Worm (Caenorhabditis elegans) whole organism, young adult: Measurements from ENCODE around the gene best-9.

ENCODE experiments used
- B0336.3 ChIP-seq: fragments of 200-800 bp; sonication (Bioruptor generic); IDR thresholded peaks from 2 replicates; pipeline ENCODE4 v1.3.6; 2022; ENCODE audit warnings: missing genetic modification characterization, missing compliant biosample characterization
- Y79H2A.3 ChIP-seq: fragments of 200-800 bp; sonication (Bioruptor generic); conservative IDR thresholded peaks from 2 replicates; pipeline ENCODE4 v1.3.6; 2022; ENCODE audit warnings: missing genetic modification reagents, missing genetic modification characterization, missing compliant biosample characterization
- ZK185.1 ChIP-seq: sonication (generic microtip); optimal IDR thresholded peaks from 2 replicates; lab custom pipeline; 2016; ENCODE audit warnings: mild to moderate bottlenecking, missing genetic modification characterization, missing compliant biosample characterization; ENCODE audit not compliant: poor library complexity, severe bottlenecking
- attf-3 ChIP-seq: fragments of 200-800 bp; sonication (Bioruptor generic); conservative IDR thresholded peaks from 2 replicates; pipeline ENCODE4 v1.3.6; 2022; ENCODE audit warnings: missing genetic modification reagents, missing genetic modification characterization, missing compliant biosample characterization
- bed-2 ChIP-seq: fragments of 200-800 bp; sonication (Bioruptor generic); IDR thresholded peaks from 2 replicates; pipeline ENCODE4 v1.3.6; 2022; ENCODE audit warnings: missing genetic modification reagents, missing genetic modification characterization, missing compliant biosample characterization
- efl-1 ChIP-seq: fragments of 150-350 bp; optimal IDR thresholded peaks from 2 replicates; lab custom pipeline; 2014; ENCODE audit warnings: missing biosample characterization, missing genetic modification reagents, missing genetic modification characterization
- ets-4 ChIP-seq: fragments of 200-800 bp; sonication (Bioruptor generic); optimal IDR thresholded peaks from 2 replicates; lab custom pipeline; 2018; ENCODE audit warnings: mild to moderate bottlenecking, missing genetic modification characterization, missing compliant biosample characterization
- madf-8 ChIP-seq: fragments of 200-800 bp; sonication (Bioruptor generic); conservative IDR thresholded peaks from 2 replicates; pipeline ENCODE4 v1.3.6; 2022; ENCODE audit warnings: missing genetic modification reagents, missing genetic modification characterization, missing compliant biosample characterization
- unc-130 ChIP-seq: sonication (generic microtip); optimal IDR thresholded peaks from 2 replicates; lab custom pipeline; 2016; ENCODE audit warnings: missing genetic modification reagents, missing genetic modification characterization, missing compliant biosample characterization
- unc-62 ChIP-seq: fragments of 150-350 bp; optimal IDR thresholded peaks from 2 replicates; lab custom pipeline; 2014; ENCODE audit warnings: missing biosample characterization, missing genetic modification reagents, missing genetic modification characterization

ce11 chrIV:6597298-6597697 is 36.8 kb downstream of the best-9 start, which contains the start of gene F38A5.6:
- no peak for TF ChIP-seq unc-62 (GFP tag; lab: Kevin White, UChicago)
- no peak for TF ChIP-seq B0336.3 (GFP tag; lab: Robert Waterston, UW)
- no peak for TF ChIP-seq ets-4
- no peak for TF ChIP-seq unc-130 (GFP tag; lab: Kevin White, UChicago)
- TF ChIP-seq ZK185.1 (tag; lab: Kevin White, UChicago) = no peak
- TF ChIP-seq madf-8 (GFP tag; lab: Robert Waterston, UW) = no peak
- no peak for TF ChIP-seq efl-1
- no peak for TF ChIP-seq bed-2
- TF ChIP-seq Y79H2A.3 = no peak
- no peak for TF ChIP-seq attf-3 (GFP tag; lab: Robert Waterston, UW)
